Fruit fly (Drosophila melanogaster) whole organism, embryonic: ENCODE data around the gene Cpr76Bc.

Experiments
- Blimp-1 ChIP-seq: fragments of 200-800 bp; sonication (Bioruptor generic); optimal IDR thresholded peaks from 3 replicates; lab custom pipeline; 2018; ENCODE audit warnings: missing biosample characterization, missing genetic modification characterization, mild to moderate bottlenecking, moderate library complexity, missing genetic modification reagents
- CG12219 ChIP-seq: fragments of 200-800 bp; sonication (Bioruptor generic); optimal IDR thresholded peaks from 3 replicates; lab custom pipeline; 2018; ENCODE audit warnings: missing biosample characterization, mild to moderate bottlenecking, missing genetic modification characterization
- CG13424 ChIP-seq: fragments of 200-800 bp; sonication (Bioruptor generic); optimal IDR thresholded peaks from 2 replicates; lab custom pipeline; 2019; ENCODE audit warnings: missing biosample characterization, mild to moderate bottlenecking, missing genetic modification characterization, moderate library complexity
- CG15011 ChIP-seq: fragments of 200-800 bp; sonication (Bioruptor generic); optimal IDR thresholded peaks from 3 replicates; lab custom pipeline; 2018; ENCODE audit warnings: missing biosample characterization, mild to moderate bottlenecking, missing genetic modification characterization
- CTCF ChIP-seq: fragments of 200-800 bp; sonication (Bioruptor generic); optimal IDR thresholded peaks from 2 replicates; lab custom pipeline; 2017; ENCODE audit warnings: missing biosample characterization, mild to moderate bottlenecking, missing genetic modification characterization, moderate library complexity
- HLH54F ChIP-seq: fragments of 200-800 bp; sonication (Bioruptor generic); optimal IDR thresholded peaks from 3 replicates; lab custom pipeline; 2016; ENCODE audit warnings: missing biosample characterization, missing genetic modification characterization
- MESR4 ChIP-seq: fragments of 200-800 bp; sonication (Bioruptor generic); optimal IDR thresholded peaks from 2 replicates; lab custom pipeline; 2018; ENCODE audit warnings: missing biosample characterization, mild to moderate bottlenecking, missing genetic modification characterization, moderate library complexity
- Nf-YA ChIP-seq: fragments of 200-800 bp; sonication (Bioruptor generic); IDR thresholded peaks from 2 replicates; pipeline ENCODE4 v1.3.6; 2022; ENCODE audit warnings: missing biosample characterization, missing genetic modification characterization
- dati ChIP-seq: fragments of 200-800 bp; sonication (Bioruptor generic); IDR thresholded peaks from 2 replicates; pipeline ENCODE4 v1.3.6; 2022; ENCODE audit warnings: missing biosample characterization, missing genetic modification characterization
- gcm2 ChIP-seq: fragments of 200-800 bp; sonication (Bioruptor generic); optimal IDR thresholded peaks from 2 replicates; lab custom pipeline; 2016; ENCODE audit warnings: missing biosample characterization, missing genetic modification characterization
- sens-2 ChIP-seq: fragments of 200-800 bp; sonication (Bioruptor generic); IDR thresholded peaks from 2 replicates; pipeline ENCODE4 v1.3.6; 2022; ENCODE audit warnings: missing biosample characterization, missing genetic modification characterization
- toy ChIP-seq: fragments of 200-800 bp; sonication (Bioruptor generic); IDR thresholded peaks from 2 replicates; pipeline ENCODE4 v1.3.6; 2022; ENCODE audit warnings: missing biosample characterization, missing genetic modification characterization

DNA sequence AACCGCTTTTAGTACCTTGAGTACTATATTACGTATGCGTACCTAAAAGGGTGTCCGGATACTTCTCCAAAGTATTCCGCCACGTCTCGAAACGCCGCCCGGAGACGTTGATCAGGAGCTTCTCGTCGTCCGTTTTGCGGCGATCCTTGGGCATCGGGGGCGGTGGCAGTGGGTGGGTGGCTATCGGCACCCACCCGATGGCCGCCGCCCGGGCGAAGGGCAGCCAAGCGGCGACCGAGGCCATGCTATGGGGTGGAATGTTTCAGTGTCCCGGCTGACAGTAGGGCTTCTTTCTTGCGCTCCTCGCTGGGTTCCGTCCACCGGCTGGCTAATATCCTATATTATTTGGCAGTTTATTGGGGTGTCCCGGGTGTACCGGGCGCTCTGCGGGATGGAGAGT lies 53.7 kb downstream of the Cpr76Bc start:
- no peak for TF ChIP-seq CTCF (GFP tag; lab: Kevin White, UChicago)
- TF ChIP-seq CG13424 (tag; lab: Kevin White, UChicago): no peak
- TF ChIP-seq toy: no peak
- TF ChIP-seq MESR4: no peak
- no peak for TF ChIP-seq Nf-YA
- TF ChIP-seq HLH54F (GFP tag; lab: Kevin White, UChicago): no peak
- TF ChIP-seq CG12219: no peak
- TF ChIP-seq dati (GFP tag; lab: Robert Waterston, UW): no peak
- TF ChIP-seq sens-2 (GFP tag; lab: Robert Waterston, UW): no peak
- TF ChIP-seq CG15011: no peak
- TF ChIP-seq gcm2 (GFP tag; lab: Kevin White, UChicago): no peak
- TF ChIP-seq Blimp-1 (GFP tag; lab: Kevin White, UChicago): no peak
